Fruit fly (Drosophila melanogaster): ENCODE results near the gene Trs20.

DNA sequence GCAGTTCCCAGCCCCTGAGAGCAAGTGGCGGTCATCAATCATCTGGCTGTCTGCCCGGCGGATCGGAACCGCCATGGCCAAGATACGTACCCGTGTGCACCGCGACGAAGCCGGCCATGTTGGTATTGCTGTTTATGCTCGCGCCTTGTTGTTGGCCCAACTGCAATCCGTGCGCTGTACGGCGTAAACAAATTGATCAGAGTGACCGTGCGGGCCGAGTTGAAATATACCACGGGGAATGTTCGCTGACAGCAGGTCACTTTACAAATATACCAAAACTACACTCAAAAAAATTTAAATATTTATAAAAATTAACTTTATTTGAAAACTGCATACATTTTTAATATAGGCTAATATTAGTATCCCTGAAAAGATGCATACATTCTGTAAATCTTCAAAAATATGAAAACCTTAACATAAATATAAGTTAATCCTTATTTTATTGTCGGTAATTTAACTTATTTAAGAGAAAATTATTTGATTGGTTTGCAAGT, 44.1 kb downstream of the Trs20 start, which contains the start of gene Tasp1:
- 0 out of 2 replicates have a peak, but pooled peaks have one; percentile 36 for TF ChIP-seq CG12605 (GFP tag; IDR thresholded peaks at IDR 0.05)
- TF ChIP-seq EcR (GFP tag; optimal IDR thresholded peaks at IDR 0.05), result no peak
- no peak for TF ChIP-seq CG15710 (tag; optimal IDR thresholded peaks at IDR 0.05)
- TF ChIP-seq CG14655 (GFP tag; optimal IDR thresholded peaks at IDR 0.05), result no peak

All from whole organism, pupa.